Fruit fly (Drosophila melanogaster) Kc167 (cell line): ENCODE data around the gene Kaz.

Experiments used
- Myc ChIP-seq: fragments of >200 bp; optimal IDR thresholded peaks from 2 replicates; lab custom pipeline; 2017; ENCODE audit warnings: missing external identifiers
- Sin3A ChIP-seq: fragments of >200 bp; optimal IDR thresholded peaks from 2 replicates; lab custom pipeline; 2018; ENCODE audit warnings: missing external identifiers
- h ChIP-seq: fragments of >200 bp; optimal IDR thresholded peaks from 3 replicates; lab custom pipeline; 2018; ENCODE audit warnings: missing external identifiers
- insv ChIP-seq: fragments of >200 bp; optimal IDR thresholded peaks from 3 replicates; lab custom pipeline; 2018; ENCODE audit warnings: missing external identifiers
- psq ChIP-seq: fragments of >200 bp; optimal IDR thresholded peaks from 2 replicates; lab custom pipeline; 2017; ENCODE audit warnings: missing external identifiers
- ttk ChIP-seq: sonication (Bioruptor generic); optimal IDR thresholded peaks from 2 replicates; lab custom pipeline; 2017; ENCODE audit warnings: missing external identifiers

Gene Kaz

DNA sequence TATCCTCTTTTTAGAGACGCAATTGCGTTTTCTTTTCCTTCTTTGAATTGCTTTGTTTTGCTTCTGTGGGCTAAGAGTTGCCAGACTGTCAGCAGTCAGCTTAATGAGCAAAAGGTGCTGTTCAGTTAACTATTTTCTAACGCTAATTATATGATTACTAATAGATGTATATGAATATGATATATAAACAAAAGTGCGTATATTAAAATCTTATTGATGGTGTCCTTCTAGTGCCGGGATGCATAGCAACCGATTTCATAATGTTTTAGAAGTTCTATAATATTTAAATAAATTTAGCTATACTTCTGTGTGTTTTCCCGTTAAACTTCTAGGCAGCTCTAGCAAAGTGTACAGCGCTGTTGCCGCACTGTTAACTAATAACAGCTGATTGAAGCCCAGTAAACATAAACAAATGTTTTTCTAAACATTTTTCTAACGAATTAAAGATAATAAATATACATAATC, at the start of gene Kaz, which contains the start of gene CG43273:
Kaz (minus strand) TSS at position 73 of the 465 bp plus-strand sequence.
CG43273 (plus strand) TSS at position 415 of the 465 bp plus-strand sequence.
- TF ChIP-seq Sin3A (lab: Kevin White, UChicago): no peak
- TF ChIP-seq ttk (lab: Kevin White, UChicago): no peak
- TF ChIP-seq Myc: no peak
- TF ChIP-seq insv (lab: Kevin White, UChicago): no peak
- no peak for TF ChIP-seq h (lab: Kevin White, UChicago)
- TF ChIP-seq psq (lab: Kevin White, UChicago): no peak

DNA sequence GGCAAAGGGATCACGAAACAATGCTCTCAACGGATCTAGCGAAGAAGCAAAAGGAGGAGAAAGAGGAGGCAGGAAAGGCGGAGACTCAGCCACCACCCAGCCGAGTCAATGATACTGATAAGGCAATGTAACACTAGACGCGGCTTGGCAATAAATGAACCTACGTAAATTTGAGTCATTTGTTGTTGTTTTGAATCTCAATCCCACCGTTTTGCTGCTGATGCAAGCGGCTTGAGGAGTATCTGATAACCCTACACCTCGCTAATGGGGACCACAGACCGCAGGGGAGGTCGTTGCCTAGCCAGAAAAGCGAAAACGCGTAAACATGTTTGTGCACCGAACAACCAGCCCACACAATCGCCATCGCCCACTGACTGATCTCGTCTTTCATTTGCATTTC, 48.9 kb upstream of the Kaz start:
- TF ChIP-seq h (lab: Kevin White, UChicago): no peak
- TF ChIP-seq ttk (lab: Kevin White, UChicago): no peak
- TF ChIP-seq psq (lab: Kevin White, UChicago): no peak
- TF ChIP-seq insv (lab: Kevin White, UChicago): no peak
- no peak for TF ChIP-seq Sin3A (lab: Kevin White, UChicago)

- no peak for TF ChIP-seq psq (lab: Kevin White, UChicago)
Observed at dm6 chr3R:24876843-24877457, 47.2 kb upstream of the Kaz start, which contains the start of the genes CG11089 and CG31381. Gene CG11089, plus strand, starts transcription at chr3R:24877045. Gene CG31381, plus strand, starts transcription at chr3R:24877045.

DNA sequence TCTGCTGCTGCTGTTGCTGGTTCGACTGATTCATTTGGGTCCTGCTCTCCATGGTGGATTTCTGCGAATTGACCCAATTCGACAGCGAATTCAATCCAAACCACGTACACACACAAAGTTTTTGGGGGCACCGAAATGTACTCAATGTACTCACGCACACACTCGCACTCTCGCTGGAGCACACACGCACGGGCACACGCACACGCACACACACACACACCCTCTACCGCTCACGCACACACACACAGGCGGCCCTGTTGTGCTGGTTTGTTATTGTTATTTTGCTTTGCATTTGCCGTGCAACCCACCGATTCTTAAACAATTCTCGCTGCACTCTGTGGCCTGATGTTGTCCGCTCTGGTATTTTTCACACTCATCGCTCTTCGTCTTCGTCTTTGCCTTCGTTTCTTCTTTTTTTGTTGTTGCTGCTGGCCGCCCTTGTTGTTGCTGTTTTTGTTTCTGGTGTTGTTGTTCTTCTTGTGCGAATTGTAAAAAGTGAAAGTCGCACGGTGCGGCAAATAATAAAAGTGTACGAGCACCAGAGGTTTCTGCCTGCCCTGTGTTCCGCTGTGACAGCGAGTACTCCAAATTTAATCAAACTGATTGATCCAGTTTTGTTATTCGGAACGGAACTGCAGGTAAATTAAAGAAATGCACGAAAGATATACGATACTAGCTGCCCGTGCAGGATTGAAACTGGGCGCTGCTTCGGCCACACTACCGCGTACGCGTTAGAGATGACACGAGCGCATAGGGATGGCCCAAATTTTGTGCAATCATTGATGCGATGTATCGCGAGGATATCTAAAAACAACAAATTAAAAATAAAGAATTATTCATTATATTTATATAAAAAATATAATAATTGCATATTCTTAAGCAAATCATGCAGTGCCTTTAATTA, 46.4 kb upstream of the Kaz start, which contains the start of gene CG3744:
CG3744 (minus strand) TSS at position 716 of the 904 bp plus-strand sequence.
- TF ChIP-seq Sin3A (lab: Kevin White, UChicago): no peak
- no peak for TF ChIP-seq ttk (lab: Kevin White, UChicago)
- no peak for TF ChIP-seq psq (lab: Kevin White, UChicago)
- TF ChIP-seq Myc: no peak
- no peak for TF ChIP-seq h (lab: Kevin White, UChicago)
- no peak for TF ChIP-seq insv (lab: Kevin White, UChicago)

DNA sequence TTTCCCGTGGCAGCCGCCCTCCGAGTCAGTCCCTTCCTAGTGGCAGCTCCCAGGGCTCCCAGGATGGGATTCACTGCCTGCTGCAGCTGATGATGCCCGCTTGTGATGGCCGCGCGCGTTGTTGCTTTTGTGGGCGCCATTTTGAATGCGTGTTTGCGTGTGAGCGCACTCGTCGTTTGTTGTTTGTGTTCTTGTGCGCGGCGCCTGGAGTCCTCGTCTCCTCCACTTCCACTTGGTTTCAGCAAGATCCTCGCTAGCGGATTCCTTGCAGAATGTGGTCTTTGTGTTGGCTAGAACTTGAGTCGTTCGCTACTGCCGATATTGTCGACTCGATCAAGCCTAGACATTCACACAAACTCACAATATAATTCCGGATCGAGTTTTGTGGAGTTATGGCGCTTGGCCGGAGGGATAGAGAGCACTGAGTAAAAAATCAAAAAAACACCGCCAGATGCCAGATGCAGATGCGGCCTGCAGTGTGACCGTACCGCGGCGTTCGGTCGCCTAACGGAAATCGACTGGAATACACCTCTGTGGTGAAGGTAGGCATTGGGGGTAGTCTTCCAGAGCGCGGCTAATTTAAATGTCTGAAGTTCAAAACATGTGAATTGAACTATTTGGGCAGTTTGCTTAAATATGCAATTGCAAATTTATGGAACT, 40.8 kb upstream of the Kaz start, which contains the start of gene CycB3:
CycB3 (minus strand) TSS at position 428 of the 660 bp plus-strand sequence.
- TF ChIP-seq insv (lab: Kevin White, UChicago): no peak
- TF ChIP-seq Sin3A (lab: Kevin White, UChicago): no peak
- no peak for TF ChIP-seq Myc
- TF ChIP-seq h (lab: Kevin White, UChicago): no peak
- TF ChIP-seq ttk (lab: Kevin White, UChicago): no peak
- no peak for TF ChIP-seq psq (lab: Kevin White, UChicago)

dm6 chr3R:24867956-24868355, 38.2 kb upstream of the Kaz start:
- TF ChIP-seq insv (lab: Kevin White, UChicago): no peak
- TF ChIP-seq Sin3A (lab: Kevin White, UChicago): no peak
- TF ChIP-seq ttk (lab: Kevin White, UChicago): no peak
- no peak for TF ChIP-seq h (lab: Kevin White, UChicago)
- no peak for TF ChIP-seq Myc
- TF ChIP-seq psq (lab: Kevin White, UChicago): no peak

DNA sequence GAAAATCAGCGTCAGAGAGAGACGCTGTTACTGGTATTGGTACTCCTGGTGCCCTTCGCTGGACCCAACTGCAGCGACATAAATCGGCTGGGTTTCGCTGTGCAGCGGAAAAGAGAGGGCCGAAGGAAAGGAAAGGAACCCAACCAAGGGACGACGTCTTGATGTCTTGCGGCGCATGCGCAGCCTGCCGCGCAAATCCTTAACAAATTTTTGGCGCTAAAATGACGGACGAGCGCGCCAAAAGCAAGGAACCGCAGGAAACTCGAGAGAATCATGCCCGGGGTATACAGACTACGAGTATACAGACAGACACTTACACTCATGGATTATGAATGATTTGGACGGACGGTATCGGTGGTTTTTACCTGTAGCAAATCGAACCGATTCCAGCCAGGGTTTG, 37.2 kb upstream of the Kaz start:
- TF ChIP-seq ttk (lab: Kevin White, UChicago) (no peak), psq (lab: Kevin White, UChicago) (no peak), Myc (no peak), insv (lab: Kevin White, UChicago) (no peak), Sin3A (lab: Kevin White, UChicago) (no peak), h (lab: Kevin White, UChicago) (no peak)

- no peak for TF ChIP-seq h (lab: Kevin White, UChicago)
- TF ChIP-seq Myc: no peak
- TF ChIP-seq ttk (lab: Kevin White, UChicago): no peak
- no peak for TF ChIP-seq psq (lab: Kevin White, UChicago)
- no peak for TF ChIP-seq insv (lab: Kevin White, UChicago)
- TF ChIP-seq Sin3A (lab: Kevin White, UChicago): no peak
Observed at dm6 chr3R:24864719-24865400, 35.1 kb upstream of the Kaz start, which contains the start of the genes Srg1 and Elal. Gene Srg1, minus strand, starts transcription at chr3R:24864732. Gene Elal, plus strand, starts transcription at chr3R:24865350.

- TF ChIP-seq h (lab: Kevin White, UChicago): no peak
- no peak for TF ChIP-seq Sin3A (lab: Kevin White, UChicago)
- TF ChIP-seq insv (lab: Kevin White, UChicago): no peak
- no peak for TF ChIP-seq psq (lab: Kevin White, UChicago)
- TF ChIP-seq Myc: no peak
- no peak for TF ChIP-seq ttk (lab: Kevin White, UChicago)
Observed at dm6 chr3R:24863894-24864293, 34.1 kb upstream of the Kaz start.

dm6 chr3R:24862574-24863089, 32.9 kb upstream of the Kaz start, which contains the start of gene CG7016:
Gene CG7016, plus strand, starts transcription at chr3R:24862931.
- no peak for TF ChIP-seq h (lab: Kevin White, UChicago)
- no peak for TF ChIP-seq insv (lab: Kevin White, UChicago)
- no peak for TF ChIP-seq Sin3A (lab: Kevin White, UChicago)
- no peak for TF ChIP-seq psq (lab: Kevin White, UChicago)
- TF ChIP-seq ttk (lab: Kevin White, UChicago): no peak
- no peak for TF ChIP-seq Myc
